Worm (Caenorhabditis elegans) whole organism, L2 larva: ENCODE results near the gene M199.134.
"Not testable (repeated sequence)": the region's sequence is repeated elsewhere in the genome, so short reads cannot be mapped to it uniquely, and the experiment has no call there.

ENCODE experiments used
- R02D3.7 ChIP-seq: fragments of 150-350 bp; optimal IDR thresholded peaks from 2 replicates; lab custom pipeline; 2014; ENCODE audit warnings: missing biosample characterization, missing genetic modification characterization
- Y55F3AM.14 ChIP-seq: fragments of 200-800 bp; sonication (Bioruptor generic); optimal IDR thresholded peaks from 2 replicates; lab custom pipeline; 2018; ENCODE audit warnings: mild to moderate bottlenecking, missing genetic modification characterization, missing compliant biosample characterization
- aly-2 ChIP-seq: fragments of 150-350 bp; optimal IDR thresholded peaks from 2 replicates; lab custom pipeline; 2014; ENCODE audit warnings: missing biosample characterization, missing genetic modification characterization
- ama-1 ChIP-seq: fragments of 150-350 bp; optimal IDR thresholded peaks from 2 replicates; lab custom pipeline; 2018; ENCODE audit warnings: inconsistent platforms
- ceh-16 ChIP-seq: fragments of 150-350 bp; optimal IDR thresholded peaks from 2 replicates; lab custom pipeline; 2014; ENCODE audit warnings: missing biosample characterization, missing genetic modification characterization
- ceh-82 ChIP-seq: fragments of 150-350 bp; optimal IDR thresholded peaks from 2 replicates; lab custom pipeline; 2014; ENCODE audit warnings: missing biosample characterization, missing genetic modification characterization
- crh-2 ChIP-seq: sonication (generic microtip); optimal IDR thresholded peaks from 2 replicates; lab custom pipeline; 2017; ENCODE audit warnings: missing biosample characterization, missing genetic modification characterization
- dmd-4 ChIP-seq: sonication (generic microtip); optimal IDR thresholded peaks from 2 replicates; lab custom pipeline; 2017; ENCODE audit warnings: missing biosample characterization, missing genetic modification characterization
- egl-27 ChIP-seq: sonication (generic microtip); optimal IDR thresholded peaks from 3 replicates; lab custom pipeline; 2017; ENCODE audit warnings: missing biosample characterization, missing genetic modification reagents, missing genetic modification characterization
- elt-3 ChIP-seq: sonication (generic microtip); optimal IDR thresholded peaks from 2 replicates; lab custom pipeline; 2017; ENCODE audit warnings: missing biosample characterization, missing genetic modification characterization
- gmeb-1 ChIP-seq: fragments of 150-350 bp; optimal IDR thresholded peaks from 2 replicates; lab custom pipeline; 2014; ENCODE audit warnings: missing biosample characterization, missing genetic modification characterization
- lin-11 ChIP-seq: fragments of 150-350 bp; sonication (generic microtip); optimal IDR thresholded peaks from 2 replicates; lab custom pipeline; 2014; ENCODE audit warnings: missing biosample characterization, missing genetic modification characterization, inconsistent platforms, mixed read lengths
- lin-13 ChIP-seq: fragments of 150-350 bp; optimal IDR thresholded peaks from 2 replicates; lab custom pipeline; 2014; ENCODE audit warnings: missing biosample characterization, missing genetic modification reagents, missing genetic modification characterization
- lin-39 ChIP-seq: fragments of 150-350 bp; optimal IDR thresholded peaks from 2 replicates; lab custom pipeline; 2014; ENCODE audit warnings: missing biosample characterization, missing genetic modification reagents, missing genetic modification characterization
- lsy-2 ChIP-seq, 2 experiments: fragments of 150-350 bp in 1 of 2; sonication (generic microtip) in 1 of 2; optimal IDR thresholded peaks; 2 replicates each; lab custom pipeline; 2014 to 2017; ENCODE audit warnings: missing biosample characterization in 2 of 2, missing genetic modification characterization in 2 of 2
- mab-5 ChIP-seq: fragments of 150-350 bp; optimal IDR thresholded peaks from 2 replicates; lab custom pipeline; 2014; ENCODE audit warnings: missing biosample characterization, missing genetic modification characterization
- mbf-1 ChIP-seq: sonication (generic microtip); optimal IDR thresholded peaks from 2 replicates; lab custom pipeline; 2017; ENCODE audit warnings: missing biosample characterization, missing genetic modification characterization
- mdl-1 ChIP-seq, 2 experiments: fragments of 150-350 bp in 1 of 2; sonication (generic microtip) in 1 of 2; optimal IDR thresholded peaks; 2 replicates each; lab custom pipeline; 2017; ENCODE audit warnings: missing biosample characterization in 2 of 2, missing genetic modification characterization in 2 of 2
- nhr-10 ChIP-seq: sonication (generic microtip); optimal IDR thresholded peaks from 2 replicates; lab custom pipeline; 2017; ENCODE audit warnings: missing biosample characterization, missing genetic modification characterization
- nhr-11 ChIP-seq: fragments of 150-350 bp; optimal IDR thresholded peaks from 2 replicates; lab custom pipeline; 2014; ENCODE audit warnings: missing biosample characterization, missing genetic modification characterization
- nhr-12 ChIP-seq: fragments of 150-350 bp; optimal IDR thresholded peaks from 2 replicates; lab custom pipeline; 2014; ENCODE audit warnings: missing biosample characterization, missing genetic modification characterization
- nhr-129 ChIP-seq: fragments of 150-350 bp; optimal IDR thresholded peaks from 2 replicates; lab custom pipeline; 2014; ENCODE audit warnings: missing biosample characterization, missing genetic modification characterization
- nhr-21 ChIP-seq: fragments of 150-350 bp; optimal IDR thresholded peaks from 2 replicates; lab custom pipeline; 2014; ENCODE audit warnings: missing biosample characterization, missing genetic modification characterization
- nhr-237 ChIP-seq: fragments of 150-350 bp; optimal IDR thresholded peaks from 2 replicates; lab custom pipeline; 2014; ENCODE audit warnings: missing biosample characterization, missing genetic modification characterization
- nhr-6 ChIP-seq: fragments of 150-350 bp; optimal IDR thresholded peaks from 2 replicates; lab custom pipeline; 2014; ENCODE audit warnings: missing biosample characterization, missing genetic modification characterization
- nhr-77 ChIP-seq: fragments of 150-350 bp; optimal IDR thresholded peaks from 2 replicates; lab custom pipeline; 2014; ENCODE audit warnings: missing biosample characterization, missing genetic modification characterization
- peb-1 ChIP-seq: fragments of 150-350 bp; optimal IDR thresholded peaks from 2 replicates; lab custom pipeline; 2014; ENCODE audit warnings: missing biosample characterization, missing genetic modification characterization
- sem-4 ChIP-seq: fragments of 150-350 bp; optimal IDR thresholded peaks from 2 replicates; lab custom pipeline; 2014; ENCODE audit warnings: missing biosample characterization, missing genetic modification reagents, missing genetic modification characterization
- skn-1 ChIP-seq: sonication (generic microtip); optimal IDR thresholded peaks from 2 replicates; lab custom pipeline; 2017; ENCODE audit warnings: missing biosample characterization, missing genetic modification characterization
- sma-3 ChIP-seq: sonication (generic microtip); optimal IDR thresholded peaks from 2 replicates; lab custom pipeline; 2016; ENCODE audit warnings: missing genetic modification reagents, missing genetic modification characterization, missing compliant biosample characterization
- sma-9 ChIP-seq, 2 experiments: fragments of 150-350 bp in 1 of 2; sonication (generic microtip) in 1 of 2; optimal IDR thresholded peaks; 2 replicates each; lab custom pipeline; 2014 to 2016; ENCODE audit warnings: missing genetic modification characterization in 2 of 2, mild to moderate bottlenecking in 1 of 2, missing biosample characterization in 1 of 2, missing compliant biosample characterization in 1 of 2, missing genetic modification reagents in 1 of 2, moderate library complexity in 1 of 2
- snpc-4 ChIP-seq: fragments of 150-350 bp; optimal IDR thresholded peaks from 2 replicates; lab custom pipeline; 2014; ENCODE audit warnings: missing biosample characterization, missing genetic modification characterization
- unc-39 ChIP-seq: fragments of 150-350 bp; optimal IDR thresholded peaks from 2 replicates; lab custom pipeline; 2014; ENCODE audit warnings: missing biosample characterization, missing genetic modification characterization
- unc-55 ChIP-seq: fragments of 150-350 bp; sonication (generic microtip); optimal IDR thresholded peaks from 3 replicates; lab custom pipeline; 2014; ENCODE audit warnings: missing biosample characterization, missing genetic modification reagents, missing genetic modification characterization
- unc-62 ChIP-seq: fragments of 150-350 bp; optimal IDR thresholded peaks from 2 replicates; lab custom pipeline; 2014; ENCODE audit warnings: missing biosample characterization, missing genetic modification reagents, missing genetic modification characterization
- zag-1 ChIP-seq: fragments of 150-350 bp; optimal IDR thresholded peaks from 2 replicates; lab custom pipeline; 2014; ENCODE audit warnings: missing biosample characterization, missing genetic modification characterization
- ztf-1 ChIP-seq: fragments of 200-800 bp; sonication (Bioruptor generic); conservative IDR thresholded peaks from 2 replicates; pipeline ENCODE4 v1.3.6; 2022; ENCODE audit warnings: missing genetic modification characterization, missing compliant biosample characterization
- ztf-11 ChIP-seq: sonication (generic microtip); optimal IDR thresholded peaks from 2 replicates; lab custom pipeline; 2017; ENCODE audit warnings: missing biosample characterization, missing genetic modification characterization
- ztf-4 ChIP-seq: fragments of 150-350 bp; optimal IDR thresholded peaks from 2 replicates; lab custom pipeline; 2014; ENCODE audit warnings: missing biosample characterization, missing genetic modification characterization

The M199.134 gene

ce11 chrIV:15113117-15113516 is at the start of gene M199.134:
M199.134 (minus strand) TSS chrIV:15113217.
- no peak for TF ChIP-seq sma-3 (GFP tag; lab: Kevin White, UChicago)
- no peak for TF ChIP-seq nhr-21
- no peak for TF ChIP-seq Y55F3AM.14
- no peak for TF ChIP-seq lin-11 (tag; lab: Kevin White, UChicago)
- TF ChIP-seq mab-5 (tag; lab: Kevin White, UChicago), result no peak
- TF ChIP-seq ceh-82 (tag; lab: Kevin White, UChicago), result no peak
- no peak for TF ChIP-seq lsy-2 (tag; optimal IDR thresholded peaks at IDR 0.05; lab: Kevin White, UChicago)
- no peak for TF ChIP-seq nhr-237 (tag; lab: Kevin White, UChicago)
- TF ChIP-seq dmd-4, result no peak
- no peak for TF ChIP-seq unc-62 (GFP tag; lab: Kevin White, UChicago)
- no peak for TF ChIP-seq aly-2 (tag; lab: Kevin White, UChicago)
- TF ChIP-seq elt-3 (tag; lab: Kevin White, UChicago), result no peak
- no peak for TF ChIP-seq sem-4

ce11 chrIV:15147104-15147503 is 34.1 kb upstream of the M199.134 start, which contains the start of gene str-78:
str-78 (minus strand) TSS chrIV:15147204.
- TF ChIP-seq zag-1 (tag; lab: Kevin White, UChicago) (no peak), sma-9 (GFP tag; optimal IDR thresholded peaks at IDR 0.05; lab: Kevin White, UChicago) (no peak), sma-9 (tag; optimal IDR thresholded peaks at IDR 0.05; lab: Kevin White, UChicago) (no peak), unc-39 (tag; lab: Kevin White, UChicago) (no peak), nhr-77 (no peak), unc-62 (GFP tag; lab: Kevin White, UChicago) (no peak), mdl-1 (tag; optimal IDR thresholded peaks at IDR 0.05; lab: Kevin White, UChicago) (no peak), lin-13 (GFP tag; lab: Kevin White, UChicago) (no peak), nhr-237 (tag; lab: Kevin White, UChicago) (no peak), snpc-4 (no peak), nhr-10 (no peak), ztf-4 (no peak), ztf-11 (tag; lab: Kevin White, UChicago) (no peak), elt-3 (tag; lab: Kevin White, UChicago) (no peak), crh-2 (tag; lab: Kevin White, UChicago) (no peak), peb-1 (no peak), gmeb-1 (tag; lab: Kevin White, UChicago) (no peak), lin-11 (tag; lab: Kevin White, UChicago) (no peak), nhr-6 (tag; lab: Kevin White, UChicago) (no peak), ztf-1 (GFP tag; lab: Robert Waterston, UW) (no peak)

- no peak for TF ChIP-seq nhr-77
- TF ChIP-seq sma-3 (GFP tag; lab: Kevin White, UChicago), result no peak
- no peak for TF ChIP-seq nhr-10
- no peak for TF ChIP-seq nhr-6 (tag; lab: Kevin White, UChicago)
- TF ChIP-seq nhr-237 (tag; lab: Kevin White, UChicago), result no peak
- TF ChIP-seq skn-1 (tag; lab: Kevin White, UChicago), result no peak
- no peak for TF ChIP-seq ama-1 (lab: Kevin White, UChicago)
- no peak for TF ChIP-seq nhr-11 (tag; lab: Kevin White, UChicago)
- TF ChIP-seq sem-4, result no peak
- no peak for TF ChIP-seq lin-39 (tag; lab: Kevin White, UChicago)
- TF ChIP-seq R02D3.7 (tag; lab: Kevin White, UChicago), result no peak
- no peak for TF ChIP-seq unc-55
These were observed 27.8 kb upstream of the M199.134 start, which contains the start of gene srg-51 for ce11 chrIV:15140832-15141231. srg-51 (minus strand) TSS chrIV:15140932.

- TF ChIP-seq crh-2, unc-39, mbf-1 (tag; lab: Kevin White, UChicago): not testable (repeated sequence)
These were observed 20.9 kb upstream of the M199.134 start, which contains the start of gene M199.8 for ce11 chrIV:15133899-15134298. M199.8 (minus strand) TSS chrIV:15133999.

ce11 chrIV:15131697-15132096 is 18.7 kb upstream of the M199.134 start, which contains the start of gene col-135:
col-135 (minus strand) TSS chrIV:15131797.
- TF ChIP-seq ztf-1 (GFP tag; lab: Robert Waterston, UW) (no peak), ceh-82 (tag; lab: Kevin White, UChicago) (no peak), mbf-1 (tag; lab: Kevin White, UChicago) (no peak), nhr-77 (no peak), sma-3 (GFP tag; lab: Kevin White, UChicago) (no peak), nhr-129 (tag; lab: Kevin White, UChicago) (no peak), lin-11 (tag; lab: Kevin White, UChicago) (no peak), nhr-12 (tag; lab: Kevin White, UChicago) (no peak), gmeb-1 (tag; lab: Kevin White, UChicago) (no peak), egl-27 (tag; lab: Kevin White, UChicago) (no peak), snpc-4 (no peak), lsy-2 (tag; optimal IDR thresholded peaks at IDR 0.05; lab: Kevin White, UChicago) (no peak), ceh-16 (tag; lab: Kevin White, UChicago) (no peak), nhr-237 (tag; lab: Kevin White, UChicago) (no peak), sem-4 (no peak), peb-1 (no peak), skn-1 (tag; lab: Kevin White, UChicago) (no peak), unc-55 (no peak)
